Fruit fly (Drosophila melanogaster) whole organism, wandering third instar larva: ENCODE measurements around the gene CG45101.

Experiments used
- CG9705 ChIP-seq: fragments of 200-800 bp; sonication (Bioruptor generic); optimal IDR thresholded peaks from 2 replicates; lab custom pipeline; 2018; ENCODE audit warnings: missing biosample characterization, mild to moderate bottlenecking, missing genetic modification characterization
- Hr78 ChIP-seq: fragments of >200 bp; optimal IDR thresholded peaks from 2 replicates; lab custom pipeline; 2017; ENCODE audit warnings: missing biosample characterization, missing genetic modification characterization
- Rel ChIP-seq, 2 experiments: fragments of 200-800 bp; sonication (Bioruptor generic) in 1 of 2; optimal IDR thresholded peaks; 2 replicates in 1 of 2; 3 replicates in 1 of 2; lab custom pipeline; 2016 to 2019; ENCODE audit warnings: mild to moderate bottlenecking in 2 of 2, missing biosample characterization in 2 of 2, missing genetic modification characterization in 2 of 2, moderate library complexity in 1 of 2
- Sp1 ChIP-seq: fragments of 200-800 bp; sonication (Bioruptor generic); optimal IDR thresholded peaks from 3 replicates; lab custom pipeline; 2019; ENCODE audit warnings: missing biosample characterization, mild to moderate bottlenecking, missing genetic modification characterization, moderate library complexity
- Vsx2 ChIP-seq: fragments of 200-300, 225-300 bp; sonication (Bioruptor generic); optimal IDR thresholded peaks from 2 replicates; lab custom pipeline; 2018; ENCODE audit warnings: missing biosample characterization, missing genetic modification characterization; ENCODE audit not compliant: partially characterized antibody
- br ChIP-seq: fragments of 200-800 bp; sonication (Bioruptor generic); optimal IDR thresholded peaks from 2 replicates; lab custom pipeline; 2016; ENCODE audit warnings: missing biosample characterization, missing genetic modification characterization
- fru ChIP-seq: fragments of 200-800 bp; sonication (Bioruptor generic); optimal IDR thresholded peaks from 3 replicates; lab custom pipeline; 2016; ENCODE audit warnings: missing biosample characterization, mild to moderate bottlenecking, missing genetic modification characterization
- h ChIP-seq: fragments of 200-800 bp; sonication (Bioruptor generic); optimal IDR thresholded peaks from 3 replicates; lab custom pipeline; 2016; ENCODE audit warnings: missing biosample characterization, mild to moderate bottlenecking, missing genetic modification characterization
- lola ChIP-seq: fragments of >200 bp; optimal IDR thresholded peaks from 2 replicates; lab custom pipeline; 2017; ENCODE audit warnings: missing biosample characterization, missing genetic modification characterization
- rgr ChIP-seq: fragments of 200-800 bp; sonication (Bioruptor generic); optimal IDR thresholded peaks from 3 replicates; lab custom pipeline; 2016; ENCODE audit warnings: missing biosample characterization, mild to moderate bottlenecking, missing genetic modification characterization
- tai ChIP-seq: sonication (Bioruptor generic); optimal IDR thresholded peaks from 2 replicates; lab custom pipeline; 2016; ENCODE audit warnings: missing biosample characterization, missing genetic modification characterization
- usp ChIP-seq: fragments of >200 bp; optimal IDR thresholded peaks from 2 replicates; lab custom pipeline; 2017; ENCODE audit warnings: missing biosample characterization, missing genetic modification characterization

DNA sequence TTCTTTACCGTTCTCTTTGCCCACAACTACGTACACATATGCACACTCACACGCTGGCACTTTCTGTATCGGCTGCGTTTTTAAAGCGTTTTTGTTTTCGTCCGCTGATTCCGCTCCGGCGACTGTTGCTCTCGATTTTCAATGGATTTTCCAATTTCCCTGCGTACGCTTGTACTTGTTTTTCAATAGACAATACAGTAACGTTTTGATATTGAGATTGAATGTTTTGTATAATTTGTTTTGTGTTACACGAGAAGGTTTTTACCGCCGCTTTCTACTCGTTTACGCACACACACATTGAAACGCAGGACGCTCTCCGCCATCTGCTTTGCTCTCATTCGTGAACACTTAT lies 27.8 kb downstream of the CG45101 start:
- TF ChIP-seq h (GFP tag; lab: Kevin White, UChicago) (no peak), Rel (GFP tag; optimal IDR thresholded peaks at IDR 0.05; lab: Kevin White, UChicago) (no peak), Rel (tag; optimal IDR thresholded peaks at IDR 0.05; lab: Kevin White, UChicago) (no peak), br (GFP tag; lab: Kevin White, UChicago) (no peak), usp (GFP tag; lab: Kevin White, UChicago) (no peak), fru (no peak), rgr (GFP tag; lab: Kevin White, UChicago) (no peak), Sp1 (no peak), lola (GFP tag; lab: Kevin White, UChicago) (no peak), Hr78 (GFP tag; lab: Kevin White, UChicago) (no peak), Vsx2 (GFP tag; lab: Kevin White, UChicago) (no peak), tai (GFP tag; lab: Kevin White, UChicago) (no peak), CG9705 (GFP tag; lab: Kevin White, UChicago) (no peak)
